Worm (Caenorhabditis elegans) whole organism, L4 larva: ENCODE measurements around the gene srt-27.

ENCODE experiments used
- ama-1 ChIP-seq: fragments of 150-350 bp; optimal IDR thresholded peaks from 2 replicates; lab custom pipeline; 2014; ENCODE audit warnings: inconsistent platforms, mixed read lengths
- lin-38 ChIP-seq: fragments of 200-800 bp; sonication (Bioruptor generic); IDR thresholded peaks from 2 replicates; pipeline ENCODE4 v1.3.6; 2022; ENCODE audit warnings: missing genetic modification reagents, missing genetic modification characterization, missing compliant biosample characterization

DNA sequence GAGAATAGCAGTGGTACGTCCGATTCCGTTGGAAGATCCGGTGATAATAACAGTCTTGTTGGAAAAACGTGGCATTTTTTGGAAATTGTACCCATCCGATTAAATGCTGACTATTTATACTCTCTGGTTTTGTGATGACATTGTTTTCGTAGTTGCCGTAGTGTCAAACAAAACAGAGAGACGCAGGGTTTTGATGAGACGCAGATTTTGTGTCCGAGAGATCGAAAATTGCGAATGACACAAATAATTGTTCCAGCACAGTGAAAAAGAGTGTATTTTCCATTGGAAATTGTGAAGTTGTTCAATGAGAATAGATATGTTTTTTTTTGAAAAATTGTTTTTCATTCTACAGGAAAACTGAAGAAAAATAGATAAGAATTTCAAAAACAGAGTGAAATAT is 42.4 kb upstream of the srt-27 start, which contains the start of gene R05D8.7:
- TF ChIP-seq ama-1 (lab: Kevin White, UChicago) (no peak), lin-38 (no peak)
